Fruit fly (Drosophila melanogaster) whole organism, embryonic: ENCODE measurements around the gene Elp4.

Source experiments
- Ada2b ChIP-seq: fragments of 200-800 bp; sonication (Bioruptor generic); IDR thresholded peaks from 2 replicates; pipeline ENCODE4 v1.3.6; 2022; ENCODE audit warnings: missing biosample characterization, missing genetic modification characterization
- B-H1 ChIP-seq: fragments of 200-800 bp; sonication (Bioruptor generic); IDR thresholded peaks from 3 replicates; pipeline ENCODE4 v1.3.6; 2022; ENCODE audit warnings: missing biosample characterization, missing genetic modification characterization
- B-H2 ChIP-seq: fragments of 200-800 bp; sonication (Bioruptor generic); optimal IDR thresholded peaks from 2 replicates; lab custom pipeline; 2018; ENCODE audit warnings: missing biosample characterization, mild to moderate bottlenecking, missing genetic modification characterization
- CG10147 ChIP-seq: fragments of 200-800 bp; sonication (Bioruptor generic); optimal IDR thresholded peaks from 2 replicates; lab custom pipeline; 2019; ENCODE audit warnings: missing biosample characterization, mild to moderate bottlenecking, missing genetic modification characterization, moderate library complexity
- CG10321 ChIP-seq: fragments of 200-800 bp; sonication (Bioruptor generic); IDR thresholded peaks from 2 replicates; pipeline ENCODE4 v1.3.6; 2022; ENCODE audit warnings: missing biosample characterization, missing genetic modification characterization
- CG10543 ChIP-seq: fragments of 200-800 bp; sonication (Bioruptor generic); optimal IDR thresholded peaks from 3 replicates; lab custom pipeline; 2017; ENCODE audit warnings: missing biosample characterization, mild to moderate bottlenecking, missing genetic modification characterization, moderate library complexity
- CG11093 ChIP-seq: fragments of 200-800 bp; sonication (Bioruptor generic); IDR thresholded peaks from 3 replicates; pipeline ENCODE4 v1.3.6; 2022; ENCODE audit warnings: missing biosample characterization, missing genetic modification characterization
- CG11696 ChIP-seq: fragments of 200-800 bp; sonication (Bioruptor generic); IDR thresholded peaks from 2 replicates; pipeline ENCODE4 v1.3.6; 2022; ENCODE audit warnings: missing biosample characterization, missing genetic modification characterization
- CG12391 ChIP-seq: fragments of 200-800 bp; sonication (Bioruptor generic); optimal IDR thresholded peaks from 3 replicates; lab custom pipeline; 2018; ENCODE audit warnings: missing biosample characterization, mild to moderate bottlenecking, missing genetic modification characterization, moderate library complexity
- CG12659 ChIP-seq: fragments of 200-800 bp; sonication (Bioruptor generic); optimal IDR thresholded peaks from 3 replicates; lab custom pipeline; 2017; ENCODE audit warnings: mild to moderate bottlenecking, missing biosample characterization, missing genetic modification reagents, missing genetic modification characterization
- CG13624 ChIP-seq: fragments of 200-800 bp; sonication (Bioruptor generic); optimal IDR thresholded peaks from 2 replicates; lab custom pipeline; 2016; ENCODE audit warnings: missing biosample characterization, missing genetic modification characterization
- CG15479 ChIP-seq: fragments of 200-800 bp; sonication (Bioruptor generic); optimal IDR thresholded peaks from 3 replicates; lab custom pipeline; 2019; ENCODE audit warnings: missing biosample characterization, mild to moderate bottlenecking, missing genetic modification characterization, moderate library complexity
- CG1832 ChIP-seq: fragments of 200-800 bp; sonication (Bioruptor generic); optimal IDR thresholded peaks from 2 replicates; lab custom pipeline; 2017; ENCODE audit warnings: missing biosample characterization, mild to moderate bottlenecking, missing genetic modification characterization, inconsistent platforms
- CG2199 ChIP-seq: fragments of 200-800 bp; sonication (Bioruptor generic); IDR thresholded peaks from 3 replicates; pipeline ENCODE4 v1.3.6; 2022; ENCODE audit warnings: missing biosample characterization, missing genetic modification characterization
- CG3065 ChIP-seq: fragments of 200-800 bp; sonication (Bioruptor generic); optimal IDR thresholded peaks from 2 replicates; lab custom pipeline; 2016; ENCODE audit warnings: missing biosample characterization, missing genetic modification characterization
- CG31365 ChIP-seq: fragments of 200-800 bp; sonication (Bioruptor generic); optimal IDR thresholded peaks from 2 replicates; lab custom pipeline; 2018; ENCODE audit warnings: missing biosample characterization, mild to moderate bottlenecking, missing genetic modification characterization
- CG32772 ChIP-seq: fragments of 200-800 bp; sonication (Bioruptor generic); IDR thresholded peaks from 2 replicates; pipeline ENCODE4 v1.3.6; 2022; ENCODE audit warnings: missing biosample characterization, missing genetic modification characterization
- CG3995 ChIP-seq: fragments of 200-800 bp; sonication (Bioruptor generic); optimal IDR thresholded peaks from 3 replicates; lab custom pipeline; 2016; ENCODE audit warnings: missing biosample characterization, missing genetic modification characterization
- CG4360 ChIP-seq: fragments of 200-800 bp; sonication (Bioruptor generic); IDR thresholded peaks from 2 replicates; pipeline ENCODE4 v1.3.6; 2022; ENCODE audit warnings: missing biosample characterization, missing genetic modification characterization
- CG5180 ChIP-seq: fragments of 200-800 bp; sonication (Bioruptor generic); optimal IDR thresholded peaks from 3 replicates; lab custom pipeline; 2017; ENCODE audit warnings: missing biosample characterization, missing genetic modification characterization, mild to moderate bottlenecking, moderate library complexity, missing genetic modification reagents
- CG8924 ChIP-seq: fragments of 200-800 bp; optimal IDR thresholded peaks from 3 replicates; lab custom pipeline; 2019; ENCODE audit warnings: missing biosample characterization, mild to moderate bottlenecking, missing genetic modification characterization, moderate library complexity
- Dbx ChIP-seq: fragments of 200-800 bp; sonication (Bioruptor generic); IDR thresholded peaks from 3 replicates; pipeline ENCODE4 v1.3.6; 2022; ENCODE audit warnings: missing biosample characterization, missing genetic modification characterization
- Drgx ChIP-seq: fragments of 200-800 bp; sonication (Bioruptor generic); IDR thresholded peaks from 2 replicates; pipeline ENCODE4 v1.3.6; 2022; ENCODE audit warnings: missing biosample characterization, missing genetic modification characterization
- ERR ChIP-seq: fragments of 200-800 bp; sonication (Bioruptor generic); optimal IDR thresholded peaks from 2 replicates; lab custom pipeline; 2016; ENCODE audit warnings: missing biosample characterization, missing genetic modification characterization
- H15 ChIP-seq: fragments of 200-800 bp; sonication (Bioruptor generic); IDR thresholded peaks from 3 replicates; pipeline ENCODE4 v1.3.6; 2022; ENCODE audit warnings: missing biosample characterization, missing genetic modification characterization
- Hr78 ChIP-seq, 2 experiments: fragments of 200-800 bp in 1 of 2; fragments of >200 bp in 1 of 2; sonication (Bioruptor generic) in 1 of 2; optimal IDR thresholded peaks; 2 replicates each; lab custom pipeline; 2017 to 2019; ENCODE audit warnings: missing biosample characterization in 2 of 2, missing genetic modification characterization in 2 of 2, mild to moderate bottlenecking in 1 of 2, moderate library complexity in 1 of 2
- Meics ChIP-seq: fragments of 200-800 bp; sonication (Bioruptor generic); optimal IDR thresholded peaks from 2 replicates; lab custom pipeline; 2017; ENCODE audit warnings: missing biosample characterization, mild to moderate bottlenecking, missing genetic modification characterization
- Myb ChIP-seq: fragments of 200-800 bp; sonication (Bioruptor generic); optimal IDR thresholded peaks from 2 replicates; lab custom pipeline; 2016; ENCODE audit warnings: missing biosample characterization, missing genetic modification characterization
- NK7.1 ChIP-seq: fragments of 200-800 bp; sonication (Bioruptor generic); optimal IDR thresholded peaks from 3 replicates; lab custom pipeline; 2016; ENCODE audit warnings: missing biosample characterization, missing genetic modification characterization
- Neu2 ChIP-seq: fragments of 200-800 bp; sonication (Bioruptor generic); optimal IDR thresholded peaks from 3 replicates; lab custom pipeline; 2016; ENCODE audit warnings: missing biosample characterization, missing genetic modification characterization, borderline replicate concordance
- Nf-YC ChIP-seq: fragments of 200-800 bp; optimal IDR thresholded peaks from 3 replicates; lab custom pipeline; 2019; ENCODE audit warnings: missing biosample characterization, mild to moderate bottlenecking, missing genetic modification characterization, moderate library complexity
- Opbp ChIP-seq: fragments of 200-800 bp; sonication (Bioruptor generic); IDR thresholded peaks from 3 replicates; pipeline ENCODE4 v1.3.6; 2022; ENCODE audit warnings: missing biosample characterization, missing genetic modification characterization; ENCODE audit not compliant: partially characterized antibody
- Ssrp ChIP-seq: fragments of 200-800 bp; sonication (Bioruptor generic); optimal IDR thresholded peaks from 2 replicates; lab custom pipeline; 2018; ENCODE audit warnings: missing biosample characterization, mild to moderate bottlenecking, missing genetic modification characterization, moderate library complexity
- Usf ChIP-seq: fragments of 200-800 bp; sonication (Bioruptor generic); optimal IDR thresholded peaks from 2 replicates; lab custom pipeline; 2017; ENCODE audit warnings: missing genotype, missing biosample characterization, missing genetic modification characterization
- az2 ChIP-seq: fragments of 200-800 bp; sonication (Bioruptor generic); optimal IDR thresholded peaks from 3 replicates; lab custom pipeline; 2016; ENCODE audit warnings: missing biosample characterization, missing genetic modification characterization
- bab2 ChIP-seq: fragments of 200-800 bp; sonication (Bioruptor generic); optimal IDR thresholded peaks from 2 replicates; lab custom pipeline; 2016; ENCODE audit warnings: missing biosample characterization, missing genetic modification characterization
- bsh ChIP-seq, 2 experiments: fragments of 200-800 bp; sonication (Bioruptor generic); optimal IDR thresholded peaks; 2 replicates each; lab custom pipeline; 2017 to 2018; ENCODE audit warnings: mild to moderate bottlenecking in 2 of 2, missing biosample characterization in 2 of 2, missing genetic modification characterization in 2 of 2, moderate library complexity in 1 of 2
- chn ChIP-seq: fragments of 200-800 bp; sonication (Bioruptor generic); optimal IDR thresholded peaks from 2 replicates; lab custom pipeline; 2016; ENCODE audit warnings: missing biosample characterization, missing genetic modification characterization
- hkb ChIP-seq, 2 experiments: fragments of 200-800 bp in 1 of 2; fragments of >200 bp in 1 of 2; sonication (Bioruptor generic) in 1 of 2; IDR thresholded peaks in 1 of 2; optimal IDR thresholded peaks in 1 of 2; 2 replicates each; pipeline versions ENCODE4 v1.3.6 to Lab custom; 2017 to 2022; ENCODE audit warnings: missing biosample characterization in 1 of 2, missing genetic modification characterization in 1 of 2
- insv ChIP-seq, 2 experiments: fragments of 200-800 bp; sonication (Bioruptor generic); optimal IDR thresholded peaks; 3 replicates each; lab custom pipeline; 2016 to 2018; ENCODE audit warnings: missing biosample characterization in 2 of 2, missing genetic modification characterization in 2 of 2
- inv ChIP-seq: fragments of 200-800 bp; sonication (Bioruptor generic); IDR thresholded peaks from 2 replicates; pipeline ENCODE4 v1.3.6; 2022; ENCODE audit warnings: missing biosample characterization, missing genetic modification characterization; ENCODE audit not compliant: partially characterized antibody
- kni ChIP-seq: fragments of 200-800 bp; sonication (Bioruptor generic); optimal IDR thresholded peaks from 3 replicates; lab custom pipeline; 2017; ENCODE audit warnings: mild to moderate bottlenecking, missing biosample characterization, missing genetic modification reagents, missing genetic modification characterization
- lmd ChIP-seq: fragments of 200-800 bp; sonication (Bioruptor generic); IDR thresholded peaks from 2 replicates; pipeline ENCODE4 v1.3.6; 2022; ENCODE audit warnings: missing biosample characterization, missing genetic modification characterization
- pho ChIP-seq: fragments of 200-800 bp; sonication (Bioruptor generic); optimal IDR thresholded peaks from 2 replicates; lab custom pipeline; 2016; ENCODE audit warnings: missing biosample characterization, missing genetic modification characterization
- ro ChIP-seq: fragments of 200-800 bp; sonication (Bioruptor generic); IDR thresholded peaks from 2 replicates; pipeline ENCODE4 v1.3.6; 2022; ENCODE audit warnings: missing biosample characterization, missing genetic modification characterization
- row ChIP-seq: fragments of 200-800 bp; sonication (Bioruptor generic); IDR thresholded peaks from 3 replicates; pipeline ENCODE4 v1.3.6; 2022; ENCODE audit warnings: missing biosample characterization, missing genetic modification characterization
- sd ChIP-seq: fragments of 200-800 bp; sonication (Bioruptor generic); optimal IDR thresholded peaks from 3 replicates; lab custom pipeline; 2018; ENCODE audit warnings: missing biosample characterization, mild to moderate bottlenecking, missing genetic modification characterization, moderate library complexity
- sna ChIP-seq: fragments of 200-800 bp; sonication (Bioruptor generic); IDR thresholded peaks from 2 replicates; pipeline ENCODE4 v1.3.6; 2022; ENCODE audit warnings: missing biosample characterization, missing genetic modification characterization; ENCODE audit not compliant: partially characterized antibody
- trh ChIP-seq: fragments of 200-800 bp; sonication (Bioruptor generic); optimal IDR thresholded peaks from 2 replicates; lab custom pipeline; 2016; ENCODE audit warnings: missing biosample characterization, missing genetic modification characterization

The Elp4 gene

DNA sequence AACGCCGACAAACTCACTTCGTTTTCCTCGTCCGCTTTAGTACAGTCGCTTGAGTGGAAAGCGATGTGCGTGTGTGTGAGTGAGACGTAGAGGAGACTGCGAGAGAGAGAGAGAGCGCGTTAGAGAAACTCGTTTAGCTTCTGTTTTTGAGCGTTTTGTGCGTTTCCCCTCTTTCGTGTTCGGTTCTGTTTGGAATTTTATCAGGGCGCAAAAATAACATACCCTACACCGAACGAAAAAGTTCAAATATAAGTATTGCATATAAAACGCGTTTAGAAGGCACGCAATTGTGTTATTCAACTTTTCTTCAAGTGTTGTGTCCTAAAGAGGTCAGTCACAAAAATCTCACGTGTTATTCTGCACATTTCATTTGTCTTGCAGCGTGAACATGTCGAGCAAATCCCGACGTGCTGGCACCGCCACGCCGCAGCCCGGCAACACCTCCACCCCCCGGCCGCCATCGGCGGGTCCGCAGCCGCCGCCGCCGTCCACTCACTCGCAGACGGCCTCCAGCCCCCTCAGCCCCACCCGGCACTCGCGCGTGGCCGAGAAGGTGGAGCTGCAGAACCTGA, 19.1 kb downstream of the Elp4 start (continued):
- TF ChIP-seq Meics (GFP tag; lab: Kevin White, UChicago) (peak; percentile 60), Dbx (no peak), pho (GFP tag; lab: Kevin White, UChicago) (peak; percentile 38), CG12659 (GFP tag; lab: Kevin White, UChicago) (peak; percentile 37), kni (GFP tag; lab: Kevin White, UChicago) (no peak), CG10147 (GFP tag; lab: Kevin White, UChicago) (peak; percentile 41), NK7.1 (GFP tag; lab: Kevin White, UChicago) (no peak), Drgx (GFP tag; lab: Robert Waterston, UW) (peak; percentile 68), Ada2b (GFP tag; lab: Robert Waterston, UW) (no peak; the same call in none of the 2 replicates), sna (no peak), az2 (GFP tag; lab: Kevin White, UChicago) (peak; percentile 37), row (GFP tag; lab: Robert Waterston, UW) (peak; percentile 82), CG2199 (GFP tag; lab: Robert Waterston, UW) (no peak), Ssrp (no peak), B-H2 (GFP tag; lab: Kevin White, UChicago) (peak; percentile 5), CG15479 (GFP tag; lab: Kevin White, UChicago) (peak; percentile 9), CG11696 (GFP tag; lab: Robert Waterston, UW) (0 out of 2 replicates have a peak, but pooled peaks have one; percentile 23), CG13624 (GFP tag; lab: Kevin White, UChicago) (peak; percentile 15), bsh (GFP tag; optimal IDR thresholded peaks at IDR 0.05; lab: Kevin White, UChicago) (peak in 1 of 2 experiments; percentile 55), CG4360 (GFP tag; lab: Robert Waterston, UW) (no peak), CG5180 (GFP tag; lab: Kevin White, UChicago) (no peak), CG11093 (GFP tag; lab: Robert Waterston, UW) (peak; percentile 53; the same call in 1 of the 3 replicates), CG3065 (GFP tag; lab: Kevin White, UChicago) (no peak), CG12391 (tag; lab: Kevin White, UChicago) (peak; percentile 53), hkb (optimal IDR thresholded peaks at IDR 0.05; lab: Kevin White, UChicago) (no peak), hkb (GFP tag; IDR thresholded peaks at IDR 0.05; lab: Robert Waterston, UW) (peak; percentile 80), trh (GFP tag; lab: Kevin White, UChicago) (no peak), Nf-YC (peak; percentile 38), CG32772 (0 out of 2 replicates have a peak, but pooled peaks have one; percentile 35), B-H1 (GFP tag; lab: Robert Waterston, UW) (peak; percentile 47; the same call in 1 of the 3 replicates), Hr78 (GFP tag; optimal IDR thresholded peaks at IDR 0.05; lab: Kevin White, UChicago) (peak in 1 of 2 experiments; percentile 34), insv (GFP tag; optimal IDR thresholded peaks at IDR 0.05; lab: Kevin White, UChicago) (peak in 1 of 2 experiments; percentile 27), ERR (GFP tag; lab: Kevin White, UChicago) (peak; percentile 82), CG3995 (GFP tag; lab: Kevin White, UChicago) (no peak), ro (GFP tag; lab: Robert Waterston, UW) (no peak), sd (tag; lab: Kevin White, UChicago) (peak; percentile 99), Myb (GFP tag; lab: Kevin White, UChicago) (no peak), CG10543 (GFP tag; lab: Kevin White, UChicago) (peak; percentile 45), chn (GFP tag; lab: Kevin White, UChicago) (peak; percentile 11), inv (GFP tag; lab: Robert Waterston, UW) (no peak), Usf (no peak), lmd (peak; percentile 38; the same call in 1 of the 2 replicates), CG8924 (peak; percentile 43), H15 (GFP tag; lab: Robert Waterston, UW) (peak; percentile 49; the same call in 1 of the 3 replicates), CG10321 (GFP tag; lab: Robert Waterston, UW) (no peak), Opbp (GFP tag; lab: Robert Waterston, UW) (0 out of 3 replicates have a peak, but pooled peaks have one; percentile 6), CG31365 (tag; lab: Kevin White, UChicago) (no peak), Neu2 (GFP tag; lab: Kevin White, UChicago) (no peak), CG1832 (GFP tag; lab: Kevin White, UChicago) (peak; percentile 60), bab2 (GFP tag; lab: Kevin White, UChicago) (peak; percentile 61)
